Worm (Caenorhabditis elegans) whole organism, early embryonic: ENCODE data around the gene C15C8.8.

Experiments
- B0310.2 ChIP-seq: sonication (generic microtip); optimal IDR thresholded peaks from 2 replicates; lab custom pipeline; 2016; ENCODE audit warnings: mild to moderate bottlenecking, missing genetic modification characterization, missing compliant biosample characterization
- F13C5.2 ChIP-seq: sonication (generic microtip); optimal IDR thresholded peaks from 2 replicates; lab custom pipeline; 2017; ENCODE audit warnings: mild to moderate bottlenecking, missing genetic modification characterization, inconsistent platforms, missing compliant biosample characterization
- aly-1 ChIP-seq: sonication (generic microtip); optimal IDR thresholded peaks from 2 replicates; lab custom pipeline; 2016; ENCODE audit warnings: missing genetic modification characterization, missing compliant biosample characterization
- ama-1 ChIP-seq: fragments of 150-350 bp; optimal IDR thresholded peaks from 2 replicates; lab custom pipeline; 2014
- ceh-13 ChIP-seq: fragments of 200-800 bp; sonication (Bioruptor generic); optimal IDR thresholded peaks from 2 replicates; lab custom pipeline; 2018; ENCODE audit warnings: mild to moderate bottlenecking, missing genetic modification characterization, missing compliant biosample characterization
- ceh-36 ChIP-seq: sonication (generic microtip); optimal IDR thresholded peaks from 2 replicates; lab custom pipeline; 2016; ENCODE audit warnings: missing genetic modification characterization, inconsistent platforms, missing compliant biosample characterization
- ets-7 ChIP-seq: sonication (generic microtip); optimal IDR thresholded peaks from 2 replicates; lab custom pipeline; 2016; ENCODE audit warnings: missing genotype, missing genetic modification characterization, missing compliant biosample characterization
- flt-1 ChIP-seq: fragments of 200-800 bp; sonication (Bioruptor generic); IDR thresholded peaks from 2 replicates; pipeline ENCODE4 v1.3.6; 2022; ENCODE audit warnings: missing genetic modification characterization, missing compliant biosample characterization
- hmbx-1 ChIP-seq: sonication (generic microtip); optimal IDR thresholded peaks from 2 replicates; lab custom pipeline; 2016; ENCODE audit warnings: mild to moderate bottlenecking, missing genetic modification characterization, missing compliant biosample characterization
- hmg-4 ChIP-seq: fragments of 200-800 bp; sonication (Bioruptor generic); optimal IDR thresholded peaks from 2 replicates; lab custom pipeline; 2018; ENCODE audit warnings: mild to moderate bottlenecking, missing genetic modification characterization, missing compliant biosample characterization
- hnd-1 ChIP-seq: sonication (generic microtip); optimal IDR thresholded peaks from 2 replicates; lab custom pipeline; 2016; ENCODE audit warnings: missing genetic modification characterization, missing compliant biosample characterization
- pes-1 ChIP-seq: fragments of 200-800 bp; sonication (Bioruptor generic); IDR thresholded peaks from 2 replicates; pipeline ENCODE4 v1.3.6; 2022; ENCODE audit warnings: missing genetic modification reagents, missing genetic modification characterization, missing compliant biosample characterization
- scrt-1 ChIP-seq: fragments of 200-800 bp; sonication (Bioruptor generic); IDR thresholded peaks from 2 replicates; pipeline ENCODE4 v1.3.6; 2022; ENCODE audit warnings: missing genetic modification characterization, missing compliant biosample characterization
- sea-1 ChIP-seq: fragments of 200-800 bp; sonication (Bioruptor generic); conservative IDR thresholded peaks from 2 replicates; pipeline ENCODE4 v1.3.6; 2022; ENCODE audit warnings: missing genetic modification characterization, missing compliant biosample characterization
- tbx-11 ChIP-seq: fragments of 200-800 bp; sonication (Bioruptor generic); IDR thresholded peaks from 2 replicates; pipeline ENCODE4 v1.3.6; 2022; ENCODE audit warnings: missing genetic modification characterization, missing compliant biosample characterization
- tbx-37 ChIP-seq: fragments of 200-800 bp; sonication (Bioruptor generic); conservative IDR thresholded peaks from 2 replicates; pipeline ENCODE4 v1.3.6; 2022; ENCODE audit warnings: missing genetic modification reagents, missing genetic modification characterization, missing compliant biosample characterization
- tra-4 ChIP-seq: sonication (generic microtip); optimal IDR thresholded peaks from 2 replicates; lab custom pipeline; 2017; ENCODE audit warnings: missing genetic modification characterization, missing compliant biosample characterization

Gene C15C8.8

ce11 chrV:12752407-12752806, at the start of gene C15C8.8:
Gene C15C8.8 (minus strand): TSS chrV:12752507.
- TF ChIP-seq scrt-1 (no peak), tra-4 (tag; lab: Kevin White, UChicago) (no peak), hmg-4 (no peak), F13C5.2 (tag; lab: Kevin White, UChicago) (no peak), hnd-1 (tag; lab: Kevin White, UChicago) (no peak), aly-1 (tag; lab: Kevin White, UChicago) (no peak), pes-1 (GFP tag; lab: Robert Waterston, UW) (no peak), hmbx-1 (tag; lab: Kevin White, UChicago) (no peak), ceh-13 (GFP tag; lab: Kevin White, UChicago) (no peak), sea-1 (GFP tag; lab: Robert Waterston, UW) (no peak), ets-7 (tag; lab: Kevin White, UChicago) (no peak), tbx-37 (GFP tag; lab: Robert Waterston, UW) (no peak), ceh-36 (no peak), tbx-11 (GFP tag; lab: Robert Waterston, UW) (no peak), ama-1 (no peak), flt-1 (GFP tag; lab: Robert Waterston, UW) (no peak)

ce11 chrV:12800171-12800570, 47.9 kb upstream of the C15C8.8 start, which contains the start of gene ugt-3:
Gene ugt-3 (minus strand): TSS chrV:12800271.
- no peak for TF ChIP-seq aly-1 (tag; lab: Kevin White, UChicago)
- no peak for TF ChIP-seq tbx-11 (GFP tag; lab: Robert Waterston, UW)
- no peak for TF ChIP-seq flt-1 (GFP tag; lab: Robert Waterston, UW)
- no peak for TF ChIP-seq ceh-13 (GFP tag; lab: Kevin White, UChicago)
- TF ChIP-seq B0310.2 (tag; lab: Kevin White, UChicago), result no peak
- TF ChIP-seq tbx-37 (GFP tag; lab: Robert Waterston, UW), result no peak
- no peak for TF ChIP-seq ceh-36
- TF ChIP-seq F13C5.2 (tag; lab: Kevin White, UChicago), result no peak
- TF ChIP-seq sea-1 (GFP tag; lab: Robert Waterston, UW), result no peak
- no peak for TF ChIP-seq pes-1 (GFP tag; lab: Robert Waterston, UW)
- no peak for TF ChIP-seq ama-1

DNA sequence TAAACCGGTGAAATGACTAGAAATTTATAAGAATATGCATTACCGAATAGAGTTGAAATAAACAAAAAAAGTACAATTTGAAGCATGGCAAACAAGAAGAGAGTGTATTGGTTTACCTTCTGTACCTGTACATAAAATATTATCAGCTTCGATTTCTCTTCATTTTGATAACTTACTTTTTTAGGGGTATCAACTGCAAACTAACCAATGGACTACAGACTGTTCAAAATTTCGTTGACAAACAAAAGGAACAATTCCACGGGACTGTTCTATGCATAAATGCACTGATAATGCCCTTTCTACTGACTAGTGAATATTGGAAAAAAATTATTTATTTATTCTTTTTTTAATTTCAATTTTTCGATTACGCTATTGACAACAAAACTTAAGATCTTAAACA, 45.7 kb upstream of the C15C8.8 start, which contains the start of gene ugt-6:
Gene ugt-6, minus strand, starts transcription at position 233 of the 400 bp plus-strand sequence.
- TF ChIP-seq B0310.2 (tag; lab: Kevin White, UChicago), result no peak
- TF ChIP-seq aly-1 (tag; lab: Kevin White, UChicago), result no peak
- no peak for TF ChIP-seq hmg-4
- TF ChIP-seq sea-1 (GFP tag; lab: Robert Waterston, UW), result no peak
- TF ChIP-seq tbx-37 (GFP tag; lab: Robert Waterston, UW), result no peak
- TF ChIP-seq pes-1 (GFP tag; lab: Robert Waterston, UW), result no peak
- no peak for TF ChIP-seq ceh-13 (GFP tag; lab: Kevin White, UChicago)
- TF ChIP-seq hmbx-1 (tag; lab: Kevin White, UChicago), result no peak
- no peak for TF ChIP-seq scrt-1
- no peak for TF ChIP-seq tbx-11 (GFP tag; lab: Robert Waterston, UW)

DNA sequence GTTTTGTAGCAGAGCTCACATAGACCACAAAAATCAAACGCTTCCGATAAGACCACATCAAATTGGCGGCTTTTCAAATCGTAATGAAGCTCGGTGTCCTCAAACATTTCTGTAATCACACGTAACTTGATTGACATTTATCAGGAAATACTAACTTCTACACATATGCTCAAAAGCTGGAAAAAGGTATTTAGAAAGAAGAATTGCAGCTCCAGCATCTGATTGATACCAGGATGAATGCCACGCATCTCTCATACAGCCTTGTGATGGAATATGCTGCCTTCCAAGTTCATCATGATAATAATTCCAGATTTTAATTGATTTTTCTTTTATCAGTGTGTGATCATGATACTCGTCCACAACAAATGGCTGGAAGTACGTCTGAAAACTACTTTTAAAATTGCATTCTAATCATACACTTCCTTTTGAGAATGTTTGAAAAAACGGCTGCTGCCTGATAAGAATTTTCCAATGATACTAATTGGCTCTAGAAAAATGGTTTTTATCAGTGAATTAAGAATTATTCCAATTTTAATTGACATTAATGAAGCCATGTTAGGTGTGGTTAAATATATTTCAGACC, 44.7 kb upstream of the C15C8.8 start:
- TF ChIP-seq flt-1 (GFP tag; lab: Robert Waterston, UW) (no peak), hmbx-1 (tag; lab: Kevin White, UChicago) (no peak), ceh-36 (no peak), F13C5.2 (tag; lab: Kevin White, UChicago) (no peak), aly-1 (tag; lab: Kevin White, UChicago) (no peak), B0310.2 (tag; lab: Kevin White, UChicago) (no peak), tbx-37 (GFP tag; lab: Robert Waterston, UW) (no peak), tbx-11 (GFP tag; lab: Robert Waterston, UW) (no peak), ama-1 (no peak), hnd-1 (tag; lab: Kevin White, UChicago) (no peak), sea-1 (GFP tag; lab: Robert Waterston, UW) (no peak), pes-1 (GFP tag; lab: Robert Waterston, UW) (no peak), tra-4 (tag; lab: Kevin White, UChicago) (no peak), ets-7 (tag; lab: Kevin White, UChicago) (no peak)

- TF ChIP-seq tra-4 (tag; lab: Kevin White, UChicago), result no peak
- TF ChIP-seq ceh-36, result no peak
These were observed 43.6 kb upstream of the C15C8.8 start for ce11 chrV:12795927-12796326.

DNA sequence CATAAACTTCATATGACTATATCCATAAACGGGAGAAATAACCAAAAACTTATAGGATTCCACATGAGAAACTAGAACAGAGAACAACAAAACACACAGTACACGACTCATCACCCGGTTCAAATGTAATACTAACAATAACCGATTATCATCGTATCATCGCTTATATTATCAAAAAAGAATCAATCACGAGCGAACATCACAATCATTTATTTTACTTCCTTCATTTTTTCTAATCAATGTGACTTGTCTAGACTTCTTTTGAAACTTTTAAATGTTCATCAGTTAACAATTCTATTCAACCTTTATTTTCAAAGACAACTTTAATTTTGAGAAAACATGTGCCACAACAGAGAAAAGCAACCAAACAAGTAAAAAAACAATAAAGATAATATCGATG, 42.9 kb upstream of the C15C8.8 start, which contains the start of gene ugt-4:
Gene ugt-4, minus strand, starts transcription at position 141 of the 400 bp plus-strand sequence.
- TF ChIP-seq flt-1 (GFP tag; lab: Robert Waterston, UW) (no peak), ets-7 (tag; lab: Kevin White, UChicago) (no peak), B0310.2 (tag; lab: Kevin White, UChicago) (no peak), scrt-1 (no peak), hnd-1 (tag; lab: Kevin White, UChicago) (no peak), tbx-37 (GFP tag; lab: Robert Waterston, UW) (no peak), sea-1 (GFP tag; lab: Robert Waterston, UW) (no peak), F13C5.2 (tag; lab: Kevin White, UChicago) (no peak), hmbx-1 (tag; lab: Kevin White, UChicago) (no peak), tbx-11 (GFP tag; lab: Robert Waterston, UW) (no peak), aly-1 (tag; lab: Kevin White, UChicago) (no peak)

DNA sequence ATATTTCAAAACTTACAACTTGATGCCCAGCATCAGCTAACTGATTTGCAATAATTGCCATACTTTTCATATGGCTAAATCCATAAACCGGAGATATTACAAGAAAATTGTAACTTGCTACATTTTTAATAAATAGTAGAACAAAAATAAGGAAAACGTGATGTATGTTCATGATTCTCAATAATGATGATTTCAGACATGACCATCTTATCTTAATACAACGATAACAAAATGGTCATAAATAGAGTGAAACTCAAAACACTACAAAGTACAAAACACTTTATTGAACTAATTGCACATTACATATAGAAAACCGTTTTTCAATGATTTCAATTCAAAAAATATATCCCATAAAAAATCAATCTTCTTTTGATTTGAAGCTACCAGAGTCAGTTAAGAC, 40.4 kb upstream of the C15C8.8 start, which contains the start of gene ugt-5:
Gene ugt-5, minus strand, starts transcription at position 214 of the 400 bp plus-strand sequence.
- no peak for TF ChIP-seq sea-1 (GFP tag; lab: Robert Waterston, UW)
